Worm (Caenorhabditis elegans) whole organism, young adult: ENCODE data around the gene znf-593.

Experiments
- B0035.1 ChIP-seq: sonication (generic microtip); optimal IDR thresholded peaks from 2 replicates; lab custom pipeline; 2016; ENCODE audit warnings: missing genetic modification characterization, mild to moderate bottlenecking, missing compliant biosample characterization, missing genotype, missing genetic modification reagents
- C17E4.6 ChIP-seq: fragments of 200-800 bp; sonication (Bioruptor generic); IDR thresholded peaks from 2 replicates; pipeline ENCODE4 v1.3.6; 2022; ENCODE audit warnings: missing genetic modification reagents, missing genetic modification characterization, missing compliant biosample characterization
- F22D6.2 ChIP-seq: sonication (generic microtip); optimal IDR thresholded peaks from 2 replicates; lab custom pipeline; 2016; ENCODE audit warnings: mild to moderate bottlenecking, missing genetic modification characterization, missing compliant biosample characterization
- F33H1.4 ChIP-seq: fragments of 200-800 bp; sonication (Bioruptor generic); IDR thresholded peaks from 2 replicates; pipeline ENCODE4 v1.3.6; 2022; ENCODE audit warnings: missing genetic modification reagents, missing genetic modification characterization, missing compliant biosample characterization
- F39B2.1 ChIP-seq: fragments of 200-800 bp; sonication (Bioruptor generic); IDR thresholded peaks from 2 replicates; pipeline ENCODE4 v1.3.6; 2022; ENCODE audit warnings: missing genetic modification reagents, missing genetic modification characterization, missing compliant biosample characterization
- F52B5.7 ChIP-seq: sonication (generic microtip); optimal IDR thresholded peaks from 2 replicates; lab custom pipeline; 2016; ENCODE audit warnings: mild to moderate bottlenecking, missing genetic modification characterization, missing compliant biosample characterization
- F55B11.4 ChIP-seq: sonication (generic microtip); optimal IDR thresholded peaks from 2 replicates; lab custom pipeline; 2016; ENCODE audit warnings: missing compliant biosample characterization, missing genetic modification characterization, borderline replicate concordance; ENCODE audit not compliant: insufficient read depth
- F57C9.4 ChIP-seq: sonication (generic microtip); optimal IDR thresholded peaks from 2 replicates; lab custom pipeline; 2017; ENCODE audit warnings: mild to moderate bottlenecking, missing genetic modification characterization, missing compliant biosample characterization
- K11D2.4 ChIP-seq: fragments of 200-800 bp; sonication (Bioruptor generic); IDR thresholded peaks from 2 replicates; pipeline ENCODE4 v1.3.6; 2022; ENCODE audit warnings: missing genetic modification reagents, missing genetic modification characterization, missing compliant biosample characterization
- K12H6.12 ChIP-seq: fragments of 200-800 bp; sonication (Bioruptor generic); optimal IDR thresholded peaks from 2 replicates; lab custom pipeline; 2018; ENCODE audit warnings: mild to moderate bottlenecking, missing genetic modification characterization, missing compliant biosample characterization
- Y53F4B.3 ChIP-seq: fragments of 200-800 bp; sonication (Bioruptor generic); IDR thresholded peaks from 2 replicates; pipeline ENCODE4 v1.3.6; 2022; ENCODE audit warnings: missing genetic modification reagents, missing genetic modification characterization, missing compliant biosample characterization
- Y53G8AR.9 ChIP-seq: fragments of 200-800 bp; sonication (Bioruptor generic); conservative IDR thresholded peaks from 2 replicates; pipeline ENCODE4 v1.3.6; 2022; ENCODE audit warnings: missing genetic modification reagents, missing genetic modification characterization, missing compliant biosample characterization
- Y56A3A.18 ChIP-seq: fragments of 200-800 bp; sonication (Bioruptor generic); IDR thresholded peaks from 2 replicates; pipeline ENCODE4 v1.3.6; 2022; ENCODE audit warnings: missing genetic modification reagents, missing genetic modification characterization, missing compliant biosample characterization
- ZK185.1 ChIP-seq: sonication (generic microtip); optimal IDR thresholded peaks from 2 replicates; lab custom pipeline; 2016; ENCODE audit warnings: mild to moderate bottlenecking, missing genetic modification characterization, missing compliant biosample characterization; ENCODE audit not compliant: poor library complexity, severe bottlenecking
- aptf-3 ChIP-seq: fragments of 200-800 bp; sonication (Bioruptor generic); IDR thresholded peaks from 2 replicates; pipeline ENCODE4 v1.3.6; 2022; ENCODE audit warnings: missing genetic modification characterization, missing compliant biosample characterization
- attf-6 ChIP-seq: fragments of 200-800 bp; sonication (Bioruptor generic); IDR thresholded peaks from 2 replicates; pipeline ENCODE4 v1.3.6; 2022; ENCODE audit warnings: missing genetic modification reagents, missing genetic modification characterization, missing compliant biosample characterization
- ccch-3 ChIP-seq: fragments of 200-800 bp; sonication (Bioruptor generic); optimal IDR thresholded peaks from 2 replicates; lab custom pipeline; 2018; ENCODE audit warnings: mild to moderate bottlenecking, missing genetic modification characterization, missing compliant biosample characterization
- dox-1 ChIP-seq: fragments of 200-800 bp; sonication (Bioruptor generic); IDR thresholded peaks from 2 replicates; pipeline ENCODE4 v1.3.6; 2022; ENCODE audit warnings: missing genetic modification reagents, missing genetic modification characterization, missing compliant biosample characterization
- dpl-1 ChIP-seq: fragments of 150-350 bp; optimal IDR thresholded peaks from 2 replicates; lab custom pipeline; 2014; ENCODE audit warnings: missing biosample characterization, missing genetic modification reagents, missing genetic modification characterization
- efl-1 ChIP-seq: fragments of 150-350 bp; optimal IDR thresholded peaks from 2 replicates; lab custom pipeline; 2014; ENCODE audit warnings: missing biosample characterization, missing genetic modification reagents, missing genetic modification characterization
- egl-18 ChIP-seq: fragments of 200-800 bp; sonication (Bioruptor generic); IDR thresholded peaks from 2 replicates; pipeline ENCODE4 v1.3.6; 2022; ENCODE audit warnings: missing genetic modification reagents, missing genetic modification characterization, missing compliant biosample characterization
- ets-4 ChIP-seq: fragments of 200-800 bp; sonication (Bioruptor generic); optimal IDR thresholded peaks from 2 replicates; lab custom pipeline; 2018; ENCODE audit warnings: mild to moderate bottlenecking, missing genetic modification characterization, missing compliant biosample characterization
- hlh-12 ChIP-seq: sonication (generic microtip); optimal IDR thresholded peaks from 2 replicates; lab custom pipeline; 2016; ENCODE audit warnings: missing genetic modification characterization, missing compliant biosample characterization
- hmg-1.2 ChIP-seq: fragments of 200-800 bp; sonication (Bioruptor generic); IDR thresholded peaks from 2 replicates; pipeline ENCODE4 v1.3.6; 2022; ENCODE audit warnings: missing genetic modification reagents, missing genetic modification characterization, missing compliant biosample characterization
- let-607 ChIP-seq, 2 experiments: fragments of 200-800 bp in 1 of 2; sonication (Bioruptor generic) in 1 of 2; sonication (generic microtip) in 1 of 2; optimal IDR thresholded peaks; 2 replicates each; lab custom pipeline; 2016 to 2018; ENCODE audit warnings: mild to moderate bottlenecking in 2 of 2, missing compliant biosample characterization in 2 of 2, missing genetic modification characterization in 2 of 2, moderate library complexity in 2 of 2, missing genotype in 1 of 2
- lin-40 ChIP-seq: sonication (generic microtip); optimal IDR thresholded peaks from 2 replicates; lab custom pipeline; 2016; ENCODE audit warnings: missing genetic modification characterization, mild to moderate bottlenecking, missing compliant biosample characterization, missing genotype, missing genetic modification reagents
- lsy-27 ChIP-seq: sonication (generic microtip); optimal IDR thresholded peaks from 2 replicates; lab custom pipeline; 2017; ENCODE audit warnings: missing genetic modification characterization, mild to moderate bottlenecking, missing compliant biosample characterization, antibody characterized with exemption, missing genotype, borderline replicate concordance; ENCODE audit not compliant: insufficient read depth
- mel-28 ChIP-seq: sonication (generic microtip); optimal IDR thresholded peaks from 2 replicates; lab custom pipeline; 2016; ENCODE audit warnings: borderline replicate concordance, mild to moderate bottlenecking, missing genetic modification characterization, missing compliant biosample characterization
- mes-4 ChIP-seq: sonication (generic microtip); optimal IDR thresholded peaks from 2 replicates; lab custom pipeline; 2016; ENCODE audit warnings: missing genotype, missing genetic modification characterization, missing compliant biosample characterization
- nfya-1 ChIP-seq: sonication (generic microtip); optimal IDR thresholded peaks from 2 replicates; lab custom pipeline; 2017; ENCODE audit warnings: antibody characterized with exemption, missing compliant biosample characterization, missing genetic modification characterization, borderline replicate concordance; ENCODE audit not compliant: insufficient read depth
- nfya-2 ChIP-seq: fragments of 200-800 bp; sonication (Bioruptor generic); IDR thresholded peaks from 2 replicates; pipeline ENCODE4 v1.3.6; 2022; ENCODE audit warnings: missing genetic modification reagents, missing genetic modification characterization, missing compliant biosample characterization
- nfyb-1 ChIP-seq: fragments of 200-800 bp; sonication (Bioruptor generic); IDR thresholded peaks from 2 replicates; pipeline ENCODE4 v1.3.6; 2022; ENCODE audit warnings: missing genetic modification reagents, missing genetic modification characterization, missing compliant biosample characterization
- nhr-179 ChIP-seq: sonication (generic microtip); optimal IDR thresholded peaks from 2 replicates; lab custom pipeline; 2016; ENCODE audit warnings: mild to moderate bottlenecking, missing genetic modification characterization, missing compliant biosample characterization
- nhr-80 ChIP-seq: sonication (generic microtip); optimal IDR thresholded peaks from 2 replicates; lab custom pipeline; 2016; ENCODE audit warnings: missing genetic modification characterization, missing compliant biosample characterization
- nhr-90 ChIP-seq: sonication (generic microtip); optimal IDR thresholded peaks from 2 replicates; lab custom pipeline; 2016; ENCODE audit warnings: missing genotype, mild to moderate bottlenecking, missing genetic modification characterization, missing compliant biosample characterization
- snpc-3.4 ChIP-seq: sonication (generic microtip); optimal IDR thresholded peaks from 2 replicates; lab custom pipeline; 2017; ENCODE audit warnings: missing genetic modification characterization, mild to moderate bottlenecking, missing compliant biosample characterization, antibody characterized with exemption, moderate library complexity, missing genotype, missing genetic modification reagents
- sptf-2 ChIP-seq: fragments of 200-800 bp; sonication (Bioruptor generic); optimal IDR thresholded peaks from 2 replicates; lab custom pipeline; 2018; ENCODE audit warnings: mild to moderate bottlenecking, missing genetic modification characterization, missing compliant biosample characterization
- tbp1 ChIP-seq: fragments of 200-800 bp; sonication (Bioruptor generic); optimal IDR thresholded peaks from 2 replicates; lab custom pipeline; 2018; ENCODE audit warnings: mild to moderate bottlenecking, missing genetic modification characterization, missing compliant biosample characterization
- tlf-1 ChIP-seq: fragments of 200-800 bp; sonication (Bioruptor generic); optimal IDR thresholded peaks from 2 replicates; lab custom pipeline; 2018; ENCODE audit warnings: mild to moderate bottlenecking, missing genetic modification characterization, missing compliant biosample characterization
- unc-130 ChIP-seq: sonication (generic microtip); optimal IDR thresholded peaks from 2 replicates; lab custom pipeline; 2016; ENCODE audit warnings: missing genetic modification reagents, missing genetic modification characterization, missing compliant biosample characterization
- xnd-1 ChIP-seq: sonication (generic microtip); optimal IDR thresholded peaks from 2 replicates; lab custom pipeline; 2016; ENCODE audit warnings: missing genotype, missing genetic modification reagents, missing genetic modification characterization, missing compliant biosample characterization
- zfh-2 ChIP-seq: fragments of 200-800 bp; sonication (Bioruptor generic); conservative IDR thresholded peaks from 2 replicates; pipeline ENCODE4 v1.3.6; 2022; ENCODE audit warnings: missing genetic modification reagents, missing genetic modification characterization, missing compliant biosample characterization
- ztf-3 ChIP-seq: fragments of 200-800 bp; sonication (Bioruptor generic); optimal IDR thresholded peaks from 2 replicates; lab custom pipeline; 2018; ENCODE audit warnings: mild to moderate bottlenecking, missing genetic modification characterization, missing compliant biosample characterization

The znf-593 gene

ce11 chrIII:11946062-11946749 lies 27.7 kb upstream of the znf-593 start (continued):
- TF ChIP-seq egl-18 (GFP tag; lab: Robert Waterston, UW) = 0 out of 2 replicates have a peak, but pooled peaks have one; percentile 57
- TF ChIP-seq F57C9.4 (tag; lab: Kevin White, UChicago) = peak; percentile 59
- peak; percentile 71; the same call in 1 of the 2 replicates for TF ChIP-seq nfyb-1
- peak; percentile 58; the same call in 1 of the 2 replicates for TF ChIP-seq zfh-2 (GFP tag; lab: Robert Waterston, UW)
- no peak for TF ChIP-seq ets-4
- TF ChIP-seq nfya-1 (tag; lab: Kevin White, UChicago) = no peak
- no peak for TF ChIP-seq tlf-1 (GFP tag; lab: Kevin White, UChicago)
- peak; percentile 91 for TF ChIP-seq unc-130
- peak; percentile 49 for TF ChIP-seq F22D6.2 (tag; lab: Kevin White, UChicago)
- peak; percentile 86 for TF ChIP-seq lin-40 (tag; lab: Kevin White, UChicago)
- no peak for TF ChIP-seq F55B11.4 (tag; lab: Kevin White, UChicago)
- TF ChIP-seq ztf-3 (GFP tag; lab: Kevin White, UChicago) = no peak
- no peak for TF ChIP-seq Y53F4B.3 (GFP tag; lab: Robert Waterston, UW)
- no peak for TF ChIP-seq C17E4.6 (GFP tag; lab: Robert Waterston, UW)
- TF ChIP-seq hmg-1.2 (GFP tag; lab: Robert Waterston, UW) = no peak
- TF ChIP-seq dox-1 (GFP tag; lab: Robert Waterston, UW) = peak; percentile 67; the same call in 1 of the 2 replicates
- TF ChIP-seq lsy-27 (tag; lab: Kevin White, UChicago) = no peak
- 0 out of 2 replicates have a peak, but pooled peaks have one; percentile 34 for TF ChIP-seq attf-6 (GFP tag; lab: Robert Waterston, UW)
- TF ChIP-seq ccch-3 (GFP tag; lab: Kevin White, UChicago) = peak; percentile 77
- TF ChIP-seq efl-1 (GFP tag; lab: Kevin White, UChicago) = peak; percentile 12
- peak; percentile 66 for TF ChIP-seq F33H1.4 (GFP tag; lab: Robert Waterston, UW)
- TF ChIP-seq F52B5.7 (tag; lab: Kevin White, UChicago) = peak; percentile 5
- TF ChIP-seq B0035.1 (tag; lab: Kevin White, UChicago) = peak; percentile 59
- peak; percentile 37 for TF ChIP-seq xnd-1
- no peak for TF ChIP-seq aptf-3 (GFP tag; lab: Robert Waterston, UW)
- TF ChIP-seq nhr-80 = no peak
- no peak for TF ChIP-seq mel-28
- TF ChIP-seq let-607 (tag; optimal IDR thresholded peaks at IDR 0.05; lab: Kevin White, UChicago) = peak in 1 of 2 experiments; percentile 78
- TF ChIP-seq nhr-90 (tag; lab: Kevin White, UChicago) = no peak
- TF ChIP-seq nhr-179 (tag; lab: Kevin White, UChicago) = no peak
- no peak for TF ChIP-seq mes-4 (tag; lab: Kevin White, UChicago)
- no peak for TF ChIP-seq hlh-12 (tag; lab: Kevin White, UChicago)
- TF ChIP-seq tbp1 (GFP tag; lab: Kevin White, UChicago) = peak; percentile 39
- TF ChIP-seq K12H6.12 (tag; lab: Kevin White, UChicago) = peak; percentile 82
- TF ChIP-seq F39B2.1 = no peak
- peak; percentile 77 for TF ChIP-seq K11D2.4 (GFP tag; lab: Robert Waterston, UW)
- no peak for TF ChIP-seq Y53G8AR.9
- no peak for TF ChIP-seq Y56A3A.18 (GFP tag; lab: Robert Waterston, UW)
- peak; percentile 31 for TF ChIP-seq dpl-1 (GFP tag; lab: Kevin White, UChicago)
- TF ChIP-seq ZK185.1 (tag; lab: Kevin White, UChicago) = no peak
- TF ChIP-seq sptf-2 (GFP tag; lab: Kevin White, UChicago) = no peak
- TF ChIP-seq snpc-3.4 (tag; lab: Kevin White, UChicago) = peak; percentile 58
- 0 out of 2 replicates have a peak, but pooled peaks have one; percentile 63 for TF ChIP-seq nfya-2
